Worm (Caenorhabditis elegans) whole organism, L4 larva: Measurements from ENCODE around the gene C16C4.17.

Source experiments
- D1046.2 ChIP-seq: fragments of 200-800 bp; sonication (Bioruptor generic); IDR thresholded peaks from 2 replicates; pipeline ENCODE4 v1.3.6; 2022; ENCODE audit warnings: missing genetic modification characterization, missing compliant biosample characterization
- F10B5.3 ChIP-seq: sonication (generic microtip); optimal IDR thresholded peaks from 2 replicates; lab custom pipeline; 2016; ENCODE audit warnings: mild to moderate bottlenecking, missing genetic modification characterization, missing compliant biosample characterization
- F26F4.8 ChIP-seq: fragments of 200-800 bp; sonication (Bioruptor generic); conservative IDR thresholded peaks from 2 replicates; pipeline ENCODE4 v1.3.6; 2022; ENCODE audit warnings: missing genetic modification characterization, missing compliant biosample characterization
- F49E8.2 ChIP-seq: sonication (generic microtip); optimal IDR thresholded peaks from 2 replicates; lab custom pipeline; 2016; ENCODE audit warnings: missing compliant biosample characterization, mild to moderate bottlenecking, missing genetic modification characterization, borderline replicate concordance
- R02D3.7 ChIP-seq: fragments of 150-350 bp; sonication (generic microtip); optimal IDR thresholded peaks from 3 replicates; lab custom pipeline; 2014; ENCODE audit warnings: missing biosample characterization, missing genetic modification characterization
- ZK337.2 ChIP-seq: fragments of 200-800 bp; sonication (Bioruptor generic); IDR thresholded peaks from 2 replicates; pipeline ENCODE4 v1.3.6; 2022; ENCODE audit warnings: missing genetic modification reagents, missing genetic modification characterization, missing compliant biosample characterization
- aha-1 ChIP-seq: fragments of 150-350 bp; peaks from one replicate; lab custom pipeline; 2014; ENCODE audit warnings: missing biosample characterization, missing genetic modification characterization
- arid-1 ChIP-seq: fragments of 200-800 bp; sonication (Bioruptor generic); conservative IDR thresholded peaks from 2 replicates; pipeline ENCODE4 v1.3.6; 2022; ENCODE audit warnings: missing genetic modification reagents, missing genetic modification characterization, missing compliant biosample characterization
- ceh-28 ChIP-seq: fragments of 150-350 bp; optimal IDR thresholded peaks from 2 replicates; lab custom pipeline; 2014; ENCODE audit warnings: missing biosample characterization, missing genetic modification reagents, missing genetic modification characterization
- ceh-62 ChIP-seq: sonication (generic microtip); optimal IDR thresholded peaks from 2 replicates; lab custom pipeline; 2017; ENCODE audit warnings: missing biosample characterization, missing genetic modification characterization
- cey-2 ChIP-seq: sonication (generic microtip); optimal IDR thresholded peaks from 3 replicates; lab custom pipeline; 2017; ENCODE audit warnings: missing genetic modification characterization, mild to moderate bottlenecking, missing compliant biosample characterization, antibody characterized with exemption, borderline replicate concordance; ENCODE audit not compliant: insufficient read depth
- daf-12 ChIP-seq: fragments of 150-350 bp; optimal IDR thresholded peaks from 2 replicates; lab custom pipeline; 2014; ENCODE audit warnings: missing biosample characterization, missing genetic modification reagents, missing genetic modification characterization
- hif-1 ChIP-seq, 2 experiments: sonication (generic microtip); optimal IDR thresholded peaks; 2 replicates each; lab custom pipeline; 2016 to 2017; ENCODE audit warnings: missing compliant biosample characterization in 2 of 2, missing genetic modification characterization in 2 of 2, missing genetic modification reagents in 2 of 2, missing genotype in 2 of 2, mild to moderate bottlenecking in 1 of 2
- hlh-11 ChIP-seq: fragments of 200-800 bp; sonication (Bioruptor generic); optimal IDR thresholded peaks from 2 replicates; lab custom pipeline; 2018; ENCODE audit warnings: mild to moderate bottlenecking, missing genetic modification characterization, missing compliant biosample characterization
- hmg-1.1 ChIP-seq: fragments of 200-800 bp; sonication (Bioruptor generic); IDR thresholded peaks from 2 replicates; pipeline ENCODE4 v1.3.6; 2022; ENCODE audit warnings: missing genetic modification reagents, missing genetic modification characterization, missing compliant biosample characterization
- lim-7 ChIP-seq: fragments of 200-800 bp; sonication (Bioruptor generic); IDR thresholded peaks from 2 replicates; pipeline ENCODE4 v1.3.6; 2022; ENCODE audit warnings: missing genetic modification characterization, missing compliant biosample characterization
- lin-1 ChIP-seq: fragments of 200-800 bp; sonication (Bioruptor generic); IDR thresholded peaks from 2 replicates; pipeline ENCODE4 v1.3.6; 2022; ENCODE audit warnings: missing genetic modification reagents, missing genetic modification characterization, missing compliant biosample characterization
- lin-38 ChIP-seq: fragments of 200-800 bp; sonication (Bioruptor generic); IDR thresholded peaks from 2 replicates; pipeline ENCODE4 v1.3.6; 2022; ENCODE audit warnings: missing genetic modification reagents, missing genetic modification characterization, missing compliant biosample characterization
- lir-3 ChIP-seq: sonication (generic microtip); optimal IDR thresholded peaks from 2 replicates; lab custom pipeline; 2016; ENCODE audit warnings: mild to moderate bottlenecking, missing genetic modification characterization, missing compliant biosample characterization
- mep-1 ChIP-seq: fragments of 150-350 bp; sonication (generic microtip); optimal IDR thresholded peaks from 3 replicates; lab custom pipeline; 2014; ENCODE audit warnings: missing biosample characterization, missing genetic modification characterization
- nhr-102 ChIP-seq: sonication (generic microtip); optimal IDR thresholded peaks from 2 replicates; lab custom pipeline; 2016; ENCODE audit warnings: mild to moderate bottlenecking, missing genetic modification characterization, moderate library complexity, missing compliant biosample characterization
- nhr-77 ChIP-seq: fragments of 150-350 bp; optimal IDR thresholded peaks from 2 replicates; lab custom pipeline; 2014; ENCODE audit warnings: missing biosample characterization, missing genetic modification characterization
- pqm-1 ChIP-seq: sonication (generic microtip); optimal IDR thresholded peaks from 2 replicates; lab custom pipeline; 2017; ENCODE audit warnings: missing biosample characterization, missing genetic modification characterization
- rbr-2 ChIP-seq: sonication (generic microtip); optimal IDR thresholded peaks from 2 replicates; lab custom pipeline; 2016; ENCODE audit warnings: missing genotype, missing genetic modification characterization, missing compliant biosample characterization
- set-16 ChIP-seq: fragments of 200-800 bp; sonication (Bioruptor generic); IDR thresholded peaks from 2 replicates; pipeline ENCODE4 v1.3.6; 2022; ENCODE audit warnings: missing genetic modification reagents, missing genetic modification characterization, missing compliant biosample characterization
- snpc-4 ChIP-seq: fragments of 150-350 bp; optimal IDR thresholded peaks from 2 replicates; lab custom pipeline; 2014; ENCODE audit warnings: missing biosample characterization, missing genetic modification characterization
- spr-3 ChIP-seq: fragments of 200-800 bp; sonication (Bioruptor generic); optimal IDR thresholded peaks from 2 replicates; lab custom pipeline; 2018; ENCODE audit warnings: mild to moderate bottlenecking, missing genetic modification characterization, missing compliant biosample characterization
- unc-39 ChIP-seq: sonication (generic microtip); optimal IDR thresholded peaks from 2 replicates; lab custom pipeline; 2017; ENCODE audit warnings: missing biosample characterization, missing genetic modification characterization
- unc-62 ChIP-seq, 3 experiments: fragments of 150-350 bp in 1 of 3; sonication (generic microtip); optimal IDR thresholded peaks in 2 of 3; peaks in 1 of 3; 1 replicate in 1 of 3; 2 replicates in 2 of 3; lab custom pipeline; 2014 to 2017; ENCODE audit warnings: missing biosample characterization in 3 of 3, missing genetic modification characterization in 3 of 3, missing genetic modification reagents in 3 of 3, missing genotype in 1 of 3
- vab-7 ChIP-seq: fragments of 200-800 bp; sonication (Bioruptor generic); IDR thresholded peaks from 2 replicates; pipeline ENCODE4 v1.3.6; 2022; ENCODE audit warnings: missing genetic modification reagents, missing genetic modification characterization, missing compliant biosample characterization
- ztf-7 ChIP-seq: fragments of 150-350 bp; optimal IDR thresholded peaks from 2 replicates; lab custom pipeline; 2014; ENCODE audit warnings: missing biosample characterization, missing genetic modification characterization

The C16C4.17 gene

DNA sequence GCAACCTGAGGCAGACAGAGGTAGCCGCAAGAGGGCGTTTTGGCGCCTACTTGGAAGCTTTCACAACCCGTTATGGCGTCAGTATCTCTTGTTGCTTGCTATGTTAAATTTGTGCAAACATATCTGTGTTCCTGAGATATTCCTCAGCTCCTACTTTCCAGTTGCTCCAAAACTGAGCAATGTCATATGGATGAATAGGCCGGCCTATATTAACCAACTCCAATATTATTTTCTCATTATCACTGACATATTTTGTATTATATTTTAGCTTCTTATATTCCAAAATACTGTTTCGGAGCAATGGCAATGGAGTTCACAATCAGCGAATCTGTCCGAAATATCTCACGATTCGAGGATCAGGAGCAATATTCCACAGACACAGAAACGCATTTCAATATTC is 11.3 kb downstream of the C16C4.17 start, which contains the start of gene math-13:
Gene math-13, plus strand, starts transcription at position 301 of the 400 bp plus-strand sequence.
- TF ChIP-seq pqm-1 (tag; lab: Kevin White, UChicago): no peak

DNA sequence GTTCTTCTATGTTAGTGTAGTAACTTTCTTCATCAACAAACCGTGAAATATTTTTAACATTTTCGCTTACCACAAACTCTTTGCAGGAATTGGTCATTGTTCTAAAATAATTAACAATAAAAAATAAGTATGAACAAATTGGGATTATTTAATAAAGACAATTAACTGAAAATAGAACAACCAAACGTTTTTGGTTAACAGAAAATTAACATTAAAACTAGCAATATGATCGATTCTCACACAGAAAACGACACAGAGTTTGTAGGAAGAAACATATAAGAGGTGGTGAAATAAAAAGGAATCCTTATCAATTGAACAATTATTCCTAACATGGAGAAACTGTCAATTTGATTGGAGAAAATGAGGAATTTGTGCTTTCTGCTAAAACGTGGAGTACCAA is 14.3 kb downstream of the C16C4.17 start, which contains the start of gene math-16:
Gene math-16, minus strand, starts transcription at position 101 of the 400 bp plus-strand sequence.
- TF ChIP-seq hlh-11 (tag; lab: Kevin White, UChicago) (no peak), unc-62 (GFP tag; optimal IDR thresholded peaks at IDR 0.05 in 1 of 2; lab: Kevin White, UChicago) (no peak), unc-62 (tag; optimal IDR thresholded peaks at IDR 0.05; lab: Kevin White, UChicago) (no peak), arid-1 (GFP tag; lab: Robert Waterston, UW) (no peak), daf-12 (no peak), spr-3 (no peak), ZK337.2 (GFP tag; lab: Robert Waterston, UW) (no peak), D1046.2 (no peak), ztf-7 (no peak)

DNA sequence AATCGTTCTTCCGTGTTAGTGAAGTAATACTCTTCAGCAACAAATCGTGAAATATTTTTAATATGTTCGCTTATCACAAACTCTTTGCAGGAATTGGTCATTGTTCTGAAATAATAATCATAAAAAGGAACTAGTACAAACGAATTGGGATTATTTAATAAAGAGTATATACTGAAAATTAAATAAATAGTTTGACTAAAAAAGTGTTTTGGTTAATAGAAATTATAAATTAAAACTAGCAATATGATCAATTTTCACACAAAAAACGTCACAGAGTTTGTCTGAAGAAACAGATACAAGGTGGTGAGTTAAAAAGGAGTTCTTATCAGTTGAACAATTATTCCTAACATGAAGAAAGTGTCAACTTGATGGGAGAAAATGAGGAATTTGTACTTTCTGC is 18.3 kb downstream of the C16C4.17 start, which contains the start of gene math-5:
Gene math-5, minus strand, starts transcription at position 101 of the 400 bp plus-strand sequence.
- TF ChIP-seq pqm-1 (tag; lab: Kevin White, UChicago): no peak

DNA sequence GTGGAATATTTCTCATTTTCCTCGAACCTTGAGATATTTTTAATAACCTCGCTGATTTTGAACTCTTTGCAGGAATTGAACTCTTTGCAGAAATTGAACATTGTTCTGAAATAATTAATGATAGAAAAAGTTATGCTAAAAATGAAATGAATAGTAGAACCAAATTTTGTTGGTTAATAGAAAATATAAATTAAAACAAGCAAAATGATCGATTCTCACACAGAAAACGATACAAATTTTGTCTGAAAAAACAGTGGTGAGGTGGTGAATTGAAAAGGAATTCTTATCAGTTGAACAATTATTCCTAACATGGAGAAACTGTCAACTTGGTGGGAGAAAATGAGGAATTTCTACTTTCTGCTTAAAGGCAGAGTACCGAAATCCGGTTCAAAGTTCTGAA is 20.3 kb downstream of the C16C4.17 start, which contains the start of gene math-6:
Gene math-6, minus strand, starts transcription at position 101 of the 400 bp plus-strand sequence.
- no peak for TF ChIP-seq nhr-102 (tag; lab: Kevin White, UChicago)
- TF ChIP-seq hif-1 (tag; optimal IDR thresholded peaks at IDR 0.05; lab: Kevin White, UChicago): no peak
- no peak for TF ChIP-seq lir-3 (tag; lab: Kevin White, UChicago)
- TF ChIP-seq hmg-1.1 (GFP tag; lab: Robert Waterston, UW): no peak
- TF ChIP-seq lin-38 (GFP tag; lab: Robert Waterston, UW): no peak
- TF ChIP-seq nhr-77 (tag; lab: Kevin White, UChicago): no peak
- no peak for TF ChIP-seq aha-1
- TF ChIP-seq F26F4.8 (GFP tag; lab: Robert Waterston, UW): no peak
- TF ChIP-seq ceh-28: no peak
- TF ChIP-seq unc-62 (GFP tag; optimal IDR thresholded peaks at IDR 0.05 in 1 of 2; lab: Kevin White, UChicago): no peak
- no peak for TF ChIP-seq unc-62 (tag; optimal IDR thresholded peaks at IDR 0.05; lab: Kevin White, UChicago)
- TF ChIP-seq rbr-2 (tag; lab: Kevin White, UChicago): no peak
- no peak for TF ChIP-seq snpc-4 (tag; lab: Kevin White, UChicago)
- no peak for TF ChIP-seq set-16
- no peak for TF ChIP-seq mep-1 (tag; lab: Kevin White, UChicago)
- TF ChIP-seq R02D3.7 (tag; lab: Kevin White, UChicago): no peak
- no peak for TF ChIP-seq F49E8.2 (tag; lab: Kevin White, UChicago)
- no peak for TF ChIP-seq daf-12
- no peak for TF ChIP-seq cey-2 (tag; lab: Kevin White, UChicago)
- TF ChIP-seq, all 104 proteins: peak for 0

DNA sequence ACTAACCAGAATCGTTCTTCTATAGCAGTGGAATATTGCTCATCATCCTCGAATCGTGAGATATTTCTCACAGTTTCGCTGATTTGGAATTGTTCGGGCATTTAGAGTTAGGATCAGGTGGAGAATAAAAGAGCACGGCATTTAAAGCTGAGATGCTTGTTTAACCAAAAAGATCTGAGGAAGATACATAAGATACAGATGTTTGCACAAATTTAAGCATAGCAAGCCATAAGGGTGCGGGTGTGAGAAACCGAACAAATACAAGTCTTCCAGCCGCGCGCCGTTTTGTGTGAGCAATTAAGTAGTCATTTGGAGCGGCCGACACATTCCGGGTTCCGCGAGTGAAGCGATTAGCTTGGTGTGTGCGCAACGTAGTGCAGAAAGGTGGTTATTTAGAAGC is 22.0 kb downstream of the C16C4.17 start, which contains the start of gene math-7:
Gene math-7, minus strand, starts transcription at position 101 of the 400 bp plus-strand sequence.
- TF ChIP-seq lin-38 (GFP tag; lab: Robert Waterston, UW) (no peak), lin-1 (GFP tag; lab: Robert Waterston, UW) (no peak), aha-1 (no peak), unc-39 (no peak), ceh-62 (no peak), vab-7 (GFP tag; lab: Robert Waterston, UW) (no peak), F10B5.3 (no peak), D1046.2 (no peak), lim-7 (GFP tag; lab: Robert Waterston, UW) (no peak), F49E8.2 (tag; lab: Kevin White, UChicago) (no peak)
- TF ChIP-seq, all 104 proteins: peak for 0
